Fruit fly (Drosophila melanogaster): ENCODE data around the gene Glyat.

The Glyat gene

dm6 chr2L:7962881-7963280 is 47.6 kb downstream of the Glyat start:
- TF ChIP-seq CG12605 (GFP tag; IDR thresholded peaks at IDR 0.05) = no peak
- TF ChIP-seq EcR (GFP tag; optimal IDR thresholded peaks at IDR 0.05) = no peak
- no peak for TF ChIP-seq CG4496 (GFP tag; IDR thresholded peaks at IDR 0.05)
- no peak for TF ChIP-seq Pif1B (GFP tag; optimal IDR thresholded peaks at IDR 0.05)
- TF ChIP-seq CG15710 (tag; optimal IDR thresholded peaks at IDR 0.05) = no peak

- no peak for TF ChIP-seq rn (GFP tag; IDR thresholded peaks at IDR 0.05)
- peak; percentile 62 for TF ChIP-seq CG13204 (GFP tag; optimal IDR thresholded peaks at IDR 0.05)
- TF ChIP-seq EcR (GFP tag; optimal IDR thresholded peaks at IDR 0.05) = peak; percentile 99
- TF ChIP-seq Snoo (tag; optimal IDR thresholded peaks at IDR 0.05) = no peak
- no peak for TF ChIP-seq Pif1A (GFP tag; optimal IDR thresholded peaks at IDR 0.05)
- no peak for TF ChIP-seq CG9948 (tag; optimal IDR thresholded peaks at IDR 0.05)
- TF ChIP-seq D1 (tag; optimal IDR thresholded peaks at IDR 0.05) = no peak
- TF ChIP-seq CG17806 (tag; optimal IDR thresholded peaks at IDR 0.05) = no peak
- no peak for TF ChIP-seq CG34367 (tag; optimal IDR thresholded peaks at IDR 0.05)
Measured at dm6 chr2L:7962237-7962636, 48.2 kb downstream of the Glyat start.

dm6 chr2L:7960581-7961530 is 49.6 kb downstream of the Glyat start:
- TF ChIP-seq gl (tag; optimal IDR thresholded peaks at IDR 0.05) (peak; percentile 45), CG9948 (tag; optimal IDR thresholded peaks at IDR 0.05) (peak; percentile 39), fd96Ca (GFP tag; IDR thresholded peaks at IDR 0.05) (peak; percentile 37; the same call in 1 of the 3 replicates), CG8159 (tag; optimal IDR thresholded peaks at IDR 0.05) (peak; percentile 24), Snoo (tag; optimal IDR thresholded peaks at IDR 0.05) (no peak), CG8301 (tag; optimal IDR thresholded peaks at IDR 0.05) (peak; percentile 53), CG14655 (GFP tag; optimal IDR thresholded peaks at IDR 0.05) (peak; percentile 77), CG34367 (tag; optimal IDR thresholded peaks at IDR 0.05) (peak; percentile 37), Pif1A (GFP tag; optimal IDR thresholded peaks at IDR 0.05) (peak; percentile 2), Pif1B (GFP tag; optimal IDR thresholded peaks at IDR 0.05) (peak; percentile 42), CG32121 (GFP tag; IDR thresholded peaks at IDR 0.05) (no peak), CG15710 (tag; optimal IDR thresholded peaks at IDR 0.05) (peak; percentile 21), CG4496 (GFP tag; IDR thresholded peaks at IDR 0.05) (peak; percentile 57; the same call in 2 of the 3 replicates), Ets98B (GFP tag; IDR thresholded peaks at IDR 0.05) (peak; percentile 18; the same call in 1 of the 2 replicates), CG17806 (tag; optimal IDR thresholded peaks at IDR 0.05) (peak; percentile 47), CG10348 (GFP tag; IDR thresholded peaks at IDR 0.05) (no peak), CG12605 (GFP tag; IDR thresholded peaks at IDR 0.05) (peak; percentile 69; the same call in 1 of the 2 replicates), rn (GFP tag; IDR thresholded peaks at IDR 0.05) (no peak), CG13204 (GFP tag; optimal IDR thresholded peaks at IDR 0.05) (peak; percentile 16), D1 (tag; optimal IDR thresholded peaks at IDR 0.05) (peak; percentile 1), EcR (GFP tag; optimal IDR thresholded peaks at IDR 0.05) (no peak)

Measured in whole organism, pupa.